Worm (Caenorhabditis elegans) whole organism, L4 larva: ENCODE results near the gene faah-2.

ENCODE experiments used
- fos-1 ChIP-seq: fragments of 150-350 bp; optimal IDR thresholded peaks from 2 replicates; lab custom pipeline; 2014; ENCODE audit warnings: missing biosample characterization, missing genetic modification characterization
- pha-4 ChIP-seq, 2 experiments: fragments of 150-350 bp in 1 of 2; fragments of 200-800 bp in 1 of 2; sonication (Bioruptor generic) in 1 of 2; IDR thresholded peaks in 1 of 2; optimal IDR thresholded peaks in 1 of 2; 2 replicates each; pipeline versions ENCODE4 v1.3.6 to Lab custom; 2014 to 2022; ENCODE audit warnings: missing genetic modification characterization in 2 of 2, missing genetic modification reagents in 2 of 2, missing biosample characterization in 1 of 2, missing compliant biosample characterization in 1 of 2
- spr-1 ChIP-seq: sonication (generic microtip); optimal IDR thresholded peaks from 2 replicates; lab custom pipeline; 2016; ENCODE audit warnings: mild to moderate bottlenecking, missing genetic modification characterization, missing compliant biosample characterization

- no peak for TF ChIP-seq pha-4 (GFP tag; IDR thresholded peaks at IDR 0.05; lab: Robert Waterston, UW)
- TF ChIP-seq pha-4 (tag; optimal IDR thresholded peaks at IDR 0.05; lab: Kevin White, UChicago) = no peak
- TF ChIP-seq fos-1 = no peak
- TF ChIP-seq spr-1 (tag; lab: Kevin White, UChicago) = no peak
Measured at ce11 chrIV:8107502-8107901, 44.7 kb upstream of the faah-2 start, which contains the start of gene rabs-5.
